Fruit fly (Drosophila melanogaster): Measurements from ENCODE around the gene dmt.
A peak's percentile ranks its signal among the peaks of the same experiment; 100 is the strongest.

dmt gene

dm6 chr3R:9740713-9741112, 29.8 kb downstream of the dmt start, which contains the start of gene Pnn (continued):
- TF ChIP-seq hbn (GFP tag; IDR thresholded peaks at IDR 0.05; ENCODE audit: partially characterized antibody) (peak; percentile 87), inv (GFP tag; IDR thresholded peaks at IDR 0.05; ENCODE audit: partially characterized antibody) (peak; percentile 86), amos (GFP tag; IDR thresholded peaks at IDR 0.05; ENCODE audit: partially characterized antibody) (peak; percentile 93), CG15514 (GFP tag; optimal IDR thresholded peaks at IDR 0.05) (no peak), sqz (GFP tag; optimal IDR thresholded peaks at IDR 0.05) (peak; percentile 65), hth (optimal IDR thresholded peaks at IDR 0.05) (no peak), CG18262 (tag; optimal IDR thresholded peaks at IDR 0.05) (peak; percentile 17), CG4328 (GFP tag; optimal IDR thresholded peaks at IDR 0.05) (no peak), Opbp (GFP tag; IDR thresholded peaks at IDR 0.05; ENCODE audit: partially characterized antibody) (peak; percentile 94), Neu2 (GFP tag; optimal IDR thresholded peaks at IDR 0.05; ENCODE audit: borderline replicate concordance) (no peak), CG43689 (GFP tag; IDR thresholded peaks at IDR 0.05) (no peak), sens-2 (GFP tag; IDR thresholded peaks at IDR 0.05) (no peak), CG12942 (GFP tag; optimal IDR thresholded peaks at IDR 0.05) (no peak), zen2 (GFP tag; IDR thresholded peaks at IDR 0.05; ENCODE audit: partially characterized antibody) (peak; percentile 85), ab (GFP tag; optimal IDR thresholded peaks at IDR 0.05) (no peak), dati (GFP tag; IDR thresholded peaks at IDR 0.05) (no peak), CG11456 (GFP tag; IDR thresholded peaks at IDR 0.05) (no peak), Med (GFP tag) (peak; percentile 56), Ssrp (tag; optimal IDR thresholded peaks at IDR 0.05) (no peak), pan (optimal IDR thresholded peaks at IDR 0.05) (no peak), pan (GFP tag; optimal IDR thresholded peaks at IDR 0.05 in 1 of 2, IDR thresholded peaks at IDR 0.05 in 1 of 2) (no peak), zfh1 (GFP tag; IDR thresholded peaks at IDR 0.05) (no peak), Doc3 (GFP tag; IDR thresholded peaks at IDR 0.05; ENCODE audit: partially characterized antibody) (peak; percentile 86), Dp (GFP tag; optimal IDR thresholded peaks at IDR 0.05) (peak; percentile 27), CG1603 (tag; optimal IDR thresholded peaks at IDR 0.05) (no peak), eve (GFP tag; optimal IDR thresholded peaks at IDR 0.05) (no peak), Oaz (GFP tag; IDR thresholded peaks at IDR 0.05) (no peak), CG4730 (GFP tag; IDR thresholded peaks at IDR 0.05) (no peak), Dad (GFP tag; optimal IDR thresholded peaks at IDR 0.05) (no peak), CG14860 (GFP tag; IDR thresholded peaks at IDR 0.05; ENCODE audit: partially characterized antibody) (peak; percentile 81), CG2199 (GFP tag; IDR thresholded peaks at IDR 0.05) (no peak), CG2116 (GFP tag; optimal IDR thresholded peaks at IDR 0.05) (peak; percentile 44), sna (GFP tag; IDR thresholded peaks at IDR 0.05; ENCODE audit: partially characterized antibody) (peak; percentile 87), E2f2 (GFP tag; IDR thresholded peaks at IDR 0.05) (peak; percentile 29; the same call in 1 of the 2 replicates), al (GFP tag; IDR thresholded peaks at IDR 0.05) (0 out of 2 replicates have a peak, but pooled peaks have one; percentile 6), gt (GFP tag; IDR thresholded peaks at IDR 0.05) (no peak), cas (GFP tag; IDR thresholded peaks at IDR 0.05) (no peak), Xbp1 (GFP tag; optimal IDR thresholded peaks at IDR 0.05) (peak; percentile 6), YL-1 (GFP tag; optimal IDR thresholded peaks at IDR 0.05) (peak; percentile 21), CG30431 (GFP tag; optimal IDR thresholded peaks at IDR 0.05) (no peak), cato (GFP tag; optimal IDR thresholded peaks at IDR 0.05; ENCODE audit: borderline replicate concordance) (no peak), Usf (GFP tag; optimal IDR thresholded peaks at IDR 0.05) (no peak), CG11085 (GFP tag; IDR thresholded peaks at IDR 0.05) (no peak), CG11247 (GFP tag; IDR thresholded peaks at IDR 0.05) (no peak), rib (GFP tag; IDR thresholded peaks at IDR 0.05) (no peak), repo (GFP tag; optimal IDR thresholded peaks at IDR 0.05) (no peak), gro (GFP tag; optimal IDR thresholded peaks at IDR 0.05) (no peak), CG13287 (GFP tag; IDR thresholded peaks at IDR 0.05; ENCODE audit: partially characterized antibody) (peak; percentile 95), bbx (GFP tag; IDR thresholded peaks at IDR 0.05; ENCODE audit: partially characterized antibody) (peak; percentile 88), gem (tag; optimal IDR thresholded peaks at IDR 0.05) (no peak), CG8359 (GFP tag; optimal IDR thresholded peaks at IDR 0.05; ENCODE audit: borderline replicate concordance) (no peak)
